Fruit fly (Drosophila melanogaster) whole organism, embryonic: ENCODE data around the gene Kua.

Source experiments
- CG10274 ChIP-seq: fragments of 200-800 bp; sonication (Bioruptor generic); optimal IDR thresholded peaks from 3 replicates; lab custom pipeline; 2017; ENCODE audit warnings: missing biosample characterization, mild to moderate bottlenecking, missing genetic modification characterization
- CG11560 ChIP-seq: fragments of 200-800 bp; sonication (Bioruptor generic); IDR thresholded peaks from 3 replicates; pipeline ENCODE4 v1.3.6; 2022; ENCODE audit warnings: missing biosample characterization, missing genetic modification characterization
- CG13123 ChIP-seq: fragments of 200-800 bp; sonication (Bioruptor generic); optimal IDR thresholded peaks from 2 replicates; lab custom pipeline; 2016; ENCODE audit warnings: missing biosample characterization, missing genetic modification characterization
- CG13296 ChIP-seq: fragments of 200-800 bp; sonication (Bioruptor generic); optimal IDR thresholded peaks from 3 replicates; lab custom pipeline; 2018; ENCODE audit warnings: missing biosample characterization, mild to moderate bottlenecking, missing genetic modification characterization
- CG13894 ChIP-seq: fragments of 200-800 bp; sonication (Bioruptor generic); optimal IDR thresholded peaks from 3 replicates; lab custom pipeline; 2018; ENCODE audit warnings: missing biosample characterization, mild to moderate bottlenecking, missing genetic modification characterization, moderate library complexity
- CG17361 ChIP-seq: fragments of 200-800 bp; sonication (Bioruptor generic); IDR thresholded peaks from 3 replicates; pipeline ENCODE4 v1.3.6; 2022; ENCODE audit warnings: missing biosample characterization, missing genetic modification characterization
- CG17612 ChIP-seq: fragments of 200-800 bp; sonication (Bioruptor generic); IDR thresholded peaks from 2 replicates; pipeline ENCODE4 v1.3.6; 2022; ENCODE audit warnings: missing biosample characterization, missing genetic modification characterization
- CG2120 ChIP-seq: fragments of 200-800 bp; sonication (Bioruptor generic); optimal IDR thresholded peaks from 3 replicates; lab custom pipeline; 2016; ENCODE audit warnings: missing biosample characterization, missing genetic modification characterization
- CG31388 ChIP-seq: fragments of 200-800 bp; sonication (Bioruptor generic); optimal IDR thresholded peaks from 2 replicates; lab custom pipeline; 2016; ENCODE audit warnings: missing biosample characterization, missing genetic modification characterization
- CG32767 ChIP-seq: fragments of 200-800 bp; sonication (Bioruptor generic); IDR thresholded peaks from 2 replicates; pipeline ENCODE4 v1.3.6; 2022; ENCODE audit warnings: missing biosample characterization, missing genetic modification characterization
- CG3281 ChIP-seq: fragments of 200-800 bp; sonication (Bioruptor generic); optimal IDR thresholded peaks from 3 replicates; lab custom pipeline; 2017; ENCODE audit warnings: missing biosample characterization, mild to moderate bottlenecking, missing genetic modification characterization
- CG34422 ChIP-seq: fragments of 200-800 bp; sonication (Bioruptor generic); IDR thresholded peaks from 3 replicates; pipeline ENCODE4 v1.3.6; 2022; ENCODE audit warnings: missing biosample characterization, missing genetic modification characterization
- CG4854 ChIP-seq: fragments of 200-800 bp; sonication (Bioruptor generic); optimal IDR thresholded peaks from 2 replicates; lab custom pipeline; 2016; ENCODE audit warnings: missing biosample characterization, missing genetic modification characterization, inconsistent platforms
- CG5180 ChIP-seq: fragments of 200-800 bp; sonication (Bioruptor generic); optimal IDR thresholded peaks from 3 replicates; lab custom pipeline; 2017; ENCODE audit warnings: missing biosample characterization, missing genetic modification characterization, mild to moderate bottlenecking, moderate library complexity, missing genetic modification reagents
- CG6254 ChIP-seq: fragments of 200-800 bp; sonication (Bioruptor generic); optimal IDR thresholded peaks from 3 replicates; lab custom pipeline; 2017; ENCODE audit warnings: mild to moderate bottlenecking, missing biosample characterization, missing genetic modification reagents, missing genetic modification characterization
- CG7839 ChIP-seq: fragments of 200-800 bp; sonication (Bioruptor generic); optimal IDR thresholded peaks from 3 replicates; lab custom pipeline; 2018; ENCODE audit warnings: missing biosample characterization, mild to moderate bottlenecking, missing genetic modification characterization, moderate library complexity
- Chrac-16 ChIP-seq: fragments of 200-800 bp; sonication (Bioruptor generic); optimal IDR thresholded peaks from 3 replicates; lab custom pipeline; 2016; ENCODE audit warnings: missing biosample characterization, missing genetic modification characterization
- D ChIP-seq, 2 experiments: fragments of 200-800 bp in 1 of 2; fragments of >200 bp in 1 of 2; sonication (Bioruptor generic) in 1 of 2; optimal IDR thresholded peaks; 2 replicates in 1 of 2; 3 replicates in 1 of 2; lab custom pipeline; 2017; ENCODE audit warnings: mild to moderate bottlenecking in 1 of 2, missing biosample characterization in 1 of 2, missing genetic modification characterization in 1 of 2, missing genetic modification reagents in 1 of 2
- Ets65A ChIP-seq: fragments of 200-800 bp; sonication (Bioruptor generic); peaks from one replicate; lab custom pipeline; 2016; ENCODE audit warnings: missing biosample characterization, missing genetic modification characterization
- Gsc ChIP-seq: fragments of 200-800 bp; sonication (Bioruptor generic); IDR thresholded peaks from 2 replicates; pipeline ENCODE4 v1.3.6; 2022; ENCODE audit warnings: missing biosample characterization, missing genetic modification characterization
- Hr78 ChIP-seq, 2 experiments: fragments of 200-800 bp in 1 of 2; fragments of >200 bp in 1 of 2; sonication (Bioruptor generic) in 1 of 2; optimal IDR thresholded peaks; 2 replicates each; lab custom pipeline; 2017 to 2019; ENCODE audit warnings: missing biosample characterization in 2 of 2, missing genetic modification characterization in 2 of 2, mild to moderate bottlenecking in 1 of 2, moderate library complexity in 1 of 2
- Lhr ChIP-seq: fragments of 200-800 bp; sonication (Bioruptor generic); optimal IDR thresholded peaks from 3 replicates; lab custom pipeline; 2017; ENCODE audit warnings: mild to moderate bottlenecking, missing biosample characterization, missing genetic modification reagents, missing genetic modification characterization
- Lim3 ChIP-seq: fragments of 200-800 bp; sonication (Bioruptor generic); IDR thresholded peaks from 2 replicates; pipeline ENCODE4 v1.3.6; 2022; ENCODE audit warnings: missing biosample characterization, missing genetic modification characterization
- NFAT ChIP-seq: fragments of 200-800 bp; sonication (Bioruptor generic); IDR thresholded peaks from 2 replicates; pipeline ENCODE4 v1.3.6; 2022; ENCODE audit warnings: missing biosample characterization, missing genetic modification characterization
- YL-1 ChIP-seq: fragments of 200-800 bp; sonication (Bioruptor generic); optimal IDR thresholded peaks from 3 replicates; lab custom pipeline; 2017; ENCODE audit warnings: missing biosample characterization, mild to moderate bottlenecking, missing genetic modification characterization
- ab ChIP-seq: fragments of 200-800 bp; sonication (Bioruptor generic); optimal IDR thresholded peaks from 2 replicates; lab custom pipeline; 2016; ENCODE audit warnings: missing biosample characterization, missing genetic modification characterization
- abd-A ChIP-seq: fragments of 200-800 bp; sonication (Bioruptor generic); optimal IDR thresholded peaks from 3 replicates; lab custom pipeline; 2019; ENCODE audit warnings: missing biosample characterization, mild to moderate bottlenecking, missing genetic modification characterization, moderate library complexity
- cg ChIP-seq: fragments of 200-800 bp; sonication (Bioruptor generic); optimal IDR thresholded peaks from 3 replicates; lab custom pipeline; 2019; ENCODE audit warnings: missing biosample characterization, mild to moderate bottlenecking, missing genetic modification characterization, moderate library complexity
- croc ChIP-seq: fragments of 200-800 bp; sonication (Bioruptor generic); conservative IDR thresholded peaks from 3 replicates; pipeline ENCODE4 v1.3.6; 2022; ENCODE audit warnings: missing biosample characterization, missing genetic modification characterization
- dpn ChIP-seq, 2 experiments: fragments of 200-800 bp; sonication (Bioruptor generic); optimal IDR thresholded peaks; 3 replicates each; lab custom pipeline; 2016; ENCODE audit warnings: missing biosample characterization in 2 of 2, missing genetic modification characterization in 2 of 2
- ems ChIP-seq: fragments of 200-800 bp; sonication (Bioruptor generic); optimal IDR thresholded peaks from 3 replicates; lab custom pipeline; 2016; ENCODE audit warnings: missing biosample characterization, missing genetic modification characterization
- esg ChIP-seq: fragments of 200-800 bp; sonication (Bioruptor generic); conservative IDR thresholded peaks from 2 replicates; pipeline ENCODE4 v1.3.6; 2022; ENCODE audit warnings: missing biosample characterization, missing genetic modification characterization
- fd102C ChIP-seq: fragments of 200-800 bp; sonication (Bioruptor generic); optimal IDR thresholded peaks from 2 replicates; lab custom pipeline; 2018; ENCODE audit warnings: missing biosample characterization, mild to moderate bottlenecking, missing genetic modification characterization, moderate library complexity
- fd96Cb ChIP-seq: fragments of 200-800 bp; sonication (Bioruptor generic); optimal IDR thresholded peaks from 2 replicates; lab custom pipeline; 2018; ENCODE audit warnings: missing biosample characterization, mild to moderate bottlenecking, missing genetic modification characterization, moderate library complexity
- hb ChIP-seq: fragments of 200-800 bp; sonication (Bioruptor generic); IDR thresholded peaks from 3 replicates; pipeline ENCODE4 v1.3.6; 2022; ENCODE audit warnings: missing biosample characterization, missing genetic modification characterization; ENCODE audit not compliant: partially characterized antibody
- lab ChIP-seq: fragments of 200-800 bp; sonication (Bioruptor generic); optimal IDR thresholded peaks from 3 replicates; lab custom pipeline; 2017; ENCODE audit warnings: missing biosample characterization, missing genetic modification characterization, mild to moderate bottlenecking, moderate library complexity, missing genetic modification reagents
- mirr ChIP-seq: fragments of 200-800 bp; sonication (Bioruptor generic); optimal IDR thresholded peaks from 3 replicates; lab custom pipeline; 2018; ENCODE audit warnings: missing biosample characterization, mild to moderate bottlenecking, missing genetic modification characterization
- org-1 ChIP-seq: fragments of 200-800 bp; sonication (Bioruptor generic); optimal IDR thresholded peaks from 2 replicates; lab custom pipeline; 2017; ENCODE audit warnings: missing biosample characterization, missing genetic modification characterization
- p53 ChIP-seq: fragments of 200-800 bp; sonication (Bioruptor generic); optimal IDR thresholded peaks from 2 replicates; lab custom pipeline; 2016; ENCODE audit warnings: missing biosample characterization, missing genetic modification characterization
- pnt ChIP-seq: fragments of 200-800 bp; sonication (Bioruptor generic); optimal IDR thresholded peaks from 3 replicates; lab custom pipeline; 2016; ENCODE audit warnings: missing biosample characterization, missing genetic modification characterization
- prd ChIP-seq, 3 experiments: fragments of >200 bp in 2 of 3; fragments of 200-800 bp in 1 of 3; sonication (Bioruptor generic) in 1 of 3; optimal IDR thresholded peaks in 2 of 3; IDR thresholded peaks in 1 of 3; 2 replicates in 2 of 3; 3 replicates in 1 of 3; pipeline versions ENCODE4 v1.3.6 to Lab custom; 2017 to 2022; ENCODE audit warnings: missing biosample characterization in 1 of 3, missing genetic modification characterization in 1 of 3
- repo ChIP-seq: fragments of 200-800 bp; sonication (Bioruptor generic); optimal IDR thresholded peaks from 2 replicates; lab custom pipeline; 2016; ENCODE audit warnings: missing biosample characterization, missing genetic modification characterization
- sens ChIP-seq: fragments of 200-800 bp; sonication (Bioruptor generic); peaks from one replicate; lab custom pipeline; 2016; ENCODE audit warnings: missing biosample characterization, missing genetic modification characterization
- sim ChIP-seq: fragments of 200-800 bp; sonication (Bioruptor generic); IDR thresholded peaks from 2 replicates; pipeline ENCODE4 v1.3.6; 2022; ENCODE audit warnings: missing biosample characterization, missing genetic modification characterization
- sima ChIP-seq: fragments of 200-800 bp; sonication (Bioruptor generic); optimal IDR thresholded peaks from 2 replicates; lab custom pipeline; 2016; ENCODE audit warnings: missing biosample characterization, missing genetic modification characterization
- sob ChIP-seq: fragments of 200-800 bp; sonication (Bioruptor generic); IDR thresholded peaks from 2 replicates; pipeline ENCODE4 v1.3.6; 2022; ENCODE audit warnings: missing biosample characterization, missing genetic modification characterization
- sqz ChIP-seq: fragments of 200-800 bp; sonication (Bioruptor generic); optimal IDR thresholded peaks from 3 replicates; lab custom pipeline; 2018; ENCODE audit warnings: missing biosample characterization, mild to moderate bottlenecking, missing genetic modification characterization
- ssp ChIP-seq: fragments of 200-800 bp; sonication (Bioruptor generic); IDR thresholded peaks from 2 replicates; pipeline ENCODE4 v1.3.6; 2022; ENCODE audit warnings: missing biosample characterization, missing genetic modification characterization
- tap ChIP-seq: fragments of 200-800 bp; optimal IDR thresholded peaks from 3 replicates; lab custom pipeline; 2019; ENCODE audit warnings: missing biosample characterization, mild to moderate bottlenecking, missing genetic modification characterization, moderate library complexity
- tup ChIP-seq: fragments of 200-800 bp; sonication (Bioruptor generic); optimal IDR thresholded peaks from 2 replicates; lab custom pipeline; 2016; ENCODE audit warnings: missing biosample characterization, mild to moderate bottlenecking, missing genetic modification characterization, moderate library complexity

Gene Kua

DNA sequence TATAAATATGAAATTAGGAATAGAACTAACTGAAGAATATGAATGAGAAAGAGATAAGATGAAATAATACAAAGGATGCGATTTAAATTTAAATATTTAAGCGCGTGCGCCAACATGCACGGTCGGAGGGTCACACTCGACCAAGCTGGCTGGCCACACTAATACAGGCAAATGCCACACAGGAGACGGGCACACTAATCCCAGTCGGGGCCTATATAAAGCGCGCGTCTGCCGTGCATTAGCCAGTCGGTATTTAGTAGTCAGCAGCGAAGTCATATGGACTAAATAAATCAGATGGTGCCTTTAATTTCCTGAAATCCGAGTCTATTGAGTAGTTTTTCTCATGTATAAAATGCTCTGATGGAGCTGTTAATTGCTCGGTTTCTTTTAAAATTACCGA, 51.0 kb downstream of the Kua start (continued):
- TF ChIP-seq NFAT (GFP tag; lab: Robert Waterston, UW) (peak; percentile 77), mirr (GFP tag; lab: Kevin White, UChicago) (no peak), sqz (GFP tag; lab: Kevin White, UChicago) (no peak), abd-A (no peak), CG13894 (tag; lab: Kevin White, UChicago) (peak; percentile 19), prd (optimal IDR thresholded peaks at IDR 0.05; lab: Kevin White, UChicago) (no peak), prd (GFP tag; IDR thresholded peaks at IDR 0.05; lab: Robert Waterston, UW) (peak; percentile 46; the same call in 2 of the 3 replicates), sim (GFP tag; lab: Robert Waterston, UW) (no peak), p53 (GFP tag; lab: Kevin White, UChicago) (no peak), tup (GFP tag; lab: Kevin White, UChicago) (no peak), CG3281 (GFP tag; lab: Kevin White, UChicago) (no peak), sima (GFP tag; lab: Kevin White, UChicago) (no peak), CG2120 (GFP tag; lab: Kevin White, UChicago) (no peak), fd96Cb (tag; lab: Kevin White, UChicago) (no peak), CG6254 (GFP tag; lab: Kevin White, UChicago) (no peak), fd102C (GFP tag; lab: Kevin White, UChicago) (no peak), CG10274 (GFP tag; lab: Kevin White, UChicago) (no peak), lab (GFP tag; lab: Kevin White, UChicago) (peak; percentile 27), ssp (GFP tag; lab: Robert Waterston, UW) (no peak), CG4854 (GFP tag; lab: Kevin White, UChicago) (no peak), repo (no peak), dpn (GFP tag; optimal IDR thresholded peaks at IDR 0.05; lab: Kevin White, UChicago) (peak in 1 of 2 experiments; percentile 12), sob (GFP tag; lab: Robert Waterston, UW) (peak; percentile 30; the same call in 1 of the 2 replicates), tap (tag; lab: Kevin White, UChicago) (no peak), CG17361 (GFP tag; lab: Robert Waterston, UW) (peak; percentile 44; the same call in 1 of the 3 replicates), croc (GFP tag; lab: Robert Waterston, UW) (no peak), CG13123 (GFP tag; lab: Kevin White, UChicago) (no peak), YL-1 (GFP tag; lab: Kevin White, UChicago) (no peak), Gsc (GFP tag; lab: Robert Waterston, UW) (no peak), Chrac-16 (GFP tag; lab: Kevin White, UChicago) (no peak), Hr78 (GFP tag; optimal IDR thresholded peaks at IDR 0.05; lab: Kevin White, UChicago) (no peak), CG31388 (GFP tag; lab: Kevin White, UChicago) (no peak), esg (GFP tag; lab: Robert Waterston, UW) (no peak), CG34422 (0 out of 3 replicates have a peak, but pooled peaks have one; percentile 28), CG17612 (GFP tag; lab: Robert Waterston, UW) (0 out of 2 replicates have a peak, but pooled peaks have one; percentile 7), Lhr (GFP tag; lab: Kevin White, UChicago) (peak; percentile 98), cg (no peak), Lim3 (GFP tag; lab: Robert Waterston, UW) (no peak), Ets65A (GFP tag; lab: Kevin White, UChicago) (peak; percentile 81), CG7839 (tag; lab: Kevin White, UChicago) (no peak), pnt (GFP tag; lab: Kevin White, UChicago) (no peak), hb (GFP tag; lab: Robert Waterston, UW) (no peak), ab (GFP tag; lab: Kevin White, UChicago) (no peak), D (optimal IDR thresholded peaks at IDR 0.05; lab: Kevin White, UChicago) (no peak), D (GFP tag; optimal IDR thresholded peaks at IDR 0.05; lab: Kevin White, UChicago) (no peak), CG5180 (GFP tag; lab: Kevin White, UChicago) (no peak), sens (GFP tag; lab: Kevin White, UChicago) (peak; percentile 67), CG13296 (GFP tag; lab: Kevin White, UChicago) (no peak), CG32767 (GFP tag; lab: Robert Waterston, UW) (no peak), CG11560 (tag; lab: Robert Waterston, UW) (no peak), ems (no peak), org-1 (GFP tag; lab: Kevin White, UChicago) (no peak)
